Fruit fly (Drosophila melanogaster) whole organism, wandering third instar larva: ENCODE measurements around the gene CG4022.

Source experiments
- Abd-B ChIP-seq: fragments of >200 bp; optimal IDR thresholded peaks from 2 replicates; lab custom pipeline; 2017; ENCODE audit warnings: missing biosample characterization, missing genetic modification characterization
- CG32264 ChIP-seq: fragments of 200-800 bp; sonication (Bioruptor generic); optimal IDR thresholded peaks from 2 replicates; lab custom pipeline; 2016; ENCODE audit warnings: missing biosample characterization, missing genetic modification characterization
- CrebA ChIP-seq: fragments of 200-800 bp; sonication (Bioruptor generic); optimal IDR thresholded peaks from 2 replicates; lab custom pipeline; 2016; ENCODE audit warnings: missing biosample characterization, mild to moderate bottlenecking, missing genetic modification characterization, borderline replicate concordance
- Dfd ChIP-seq: fragments of >200 bp; optimal IDR thresholded peaks from 2 replicates; lab custom pipeline; 2017; ENCODE audit warnings: missing biosample characterization, missing genetic modification characterization
- Dif ChIP-seq: fragments of 200-275, 200-300 bp; sonication (Bioruptor generic); optimal IDR thresholded peaks from 2 replicates; lab custom pipeline; 2018; ENCODE audit warnings: missing biosample characterization, missing genetic modification characterization; ENCODE audit not compliant: partially characterized antibody
- HLH106 ChIP-seq: fragments of 200-800 bp; optimal IDR thresholded peaks from 3 replicates; lab custom pipeline; 2019; ENCODE audit warnings: missing biosample characterization, mild to moderate bottlenecking, missing genetic modification characterization, moderate library complexity
- Hnf4 ChIP-seq: fragments of 200-800 bp; sonication (Bioruptor generic); optimal IDR thresholded peaks from 2 replicates; lab custom pipeline; 2016; ENCODE audit warnings: missing biosample characterization, mild to moderate bottlenecking, missing genetic modification characterization
- Hr83 ChIP-seq: fragments of 200-300 bp; sonication (Bioruptor generic); optimal IDR thresholded peaks from 2 replicates; lab custom pipeline; 2016; ENCODE audit warnings: missing biosample characterization, mild to moderate bottlenecking, missing genetic modification characterization, moderate library complexity; ENCODE audit not compliant: poor library complexity, severe bottlenecking
- Jra ChIP-seq: sonication (Bioruptor generic); optimal IDR thresholded peaks from 2 replicates; lab custom pipeline; 2016; ENCODE audit warnings: missing biosample characterization, missing genetic modification characterization
- Myc ChIP-seq: fragments of >200 bp; optimal IDR thresholded peaks from 2 replicates; lab custom pipeline; 2017
- OdsH ChIP-seq: fragments of 200-800 bp; sonication (Bioruptor generic); optimal IDR thresholded peaks from 2 replicates; lab custom pipeline; 2016; ENCODE audit warnings: missing biosample characterization, mild to moderate bottlenecking, missing genetic modification characterization
- Rel ChIP-seq, 2 experiments: fragments of 200-800 bp; sonication (Bioruptor generic) in 1 of 2; optimal IDR thresholded peaks; 2 replicates in 1 of 2; 3 replicates in 1 of 2; lab custom pipeline; 2016 to 2019; ENCODE audit warnings: mild to moderate bottlenecking in 2 of 2, missing biosample characterization in 2 of 2, missing genetic modification characterization in 2 of 2, moderate library complexity in 1 of 2
- Sp1 ChIP-seq: fragments of 200-800 bp; sonication (Bioruptor generic); optimal IDR thresholded peaks from 3 replicates; lab custom pipeline; 2019; ENCODE audit warnings: missing biosample characterization, mild to moderate bottlenecking, missing genetic modification characterization, moderate library complexity
- br ChIP-seq: fragments of 200-800 bp; sonication (Bioruptor generic); optimal IDR thresholded peaks from 2 replicates; lab custom pipeline; 2016; ENCODE audit warnings: missing biosample characterization, missing genetic modification characterization
- dmrt93B ChIP-seq: fragments of 200-800 bp; sonication (Bioruptor generic); optimal IDR thresholded peaks from 2 replicates; lab custom pipeline; 2018; ENCODE audit warnings: missing biosample characterization, mild to moderate bottlenecking, missing genetic modification characterization
- dsf ChIP-seq: sonication (Bioruptor generic); optimal IDR thresholded peaks from 2 replicates; lab custom pipeline; 2016; ENCODE audit warnings: missing biosample characterization, missing genetic modification characterization, borderline replicate concordance
- ey ChIP-seq: fragments of 200-800 bp; sonication (Bioruptor generic); optimal IDR thresholded peaks from 2 replicates; lab custom pipeline; 2016; ENCODE audit warnings: missing biosample characterization, missing genetic modification characterization
- foxo ChIP-seq, 2 experiments: fragments of 200-800 bp; sonication (Bioruptor generic); optimal IDR thresholded peaks; 2 replicates in 1 of 2; 3 replicates in 1 of 2; lab custom pipeline; 2016 to 2017; ENCODE audit warnings: missing biosample characterization in 2 of 2, missing genetic modification characterization in 2 of 2
- fru ChIP-seq: fragments of 200-800 bp; sonication (Bioruptor generic); optimal IDR thresholded peaks from 3 replicates; lab custom pipeline; 2016; ENCODE audit warnings: missing biosample characterization, mild to moderate bottlenecking, missing genetic modification characterization
- h ChIP-seq: fragments of 200-800 bp; sonication (Bioruptor generic); optimal IDR thresholded peaks from 3 replicates; lab custom pipeline; 2016; ENCODE audit warnings: missing biosample characterization, mild to moderate bottlenecking, missing genetic modification characterization
- lola ChIP-seq: fragments of >200 bp; optimal IDR thresholded peaks from 2 replicates; lab custom pipeline; 2017; ENCODE audit warnings: missing biosample characterization, missing genetic modification characterization
- pan ChIP-seq: fragments of >200 bp; optimal IDR thresholded peaks from 2 replicates; lab custom pipeline; 2017
- psq ChIP-seq: fragments of 200-800 bp; sonication (Bioruptor generic); optimal IDR thresholded peaks from 3 replicates; lab custom pipeline; 2017; ENCODE audit warnings: missing biosample characterization, mild to moderate bottlenecking, missing genetic modification characterization, moderate library complexity
- rgr ChIP-seq: fragments of 200-800 bp; sonication (Bioruptor generic); optimal IDR thresholded peaks from 3 replicates; lab custom pipeline; 2016; ENCODE audit warnings: missing biosample characterization, mild to moderate bottlenecking, missing genetic modification characterization
- sage ChIP-seq: fragments of 200-800 bp; sonication (Bioruptor generic); optimal IDR thresholded peaks from 2 replicates; lab custom pipeline; 2016; ENCODE audit warnings: missing biosample characterization, mild to moderate bottlenecking, missing genetic modification characterization
- sv ChIP-seq: fragments of 200-800 bp; sonication (Bioruptor generic); optimal IDR thresholded peaks from 3 replicates; lab custom pipeline; 2016; ENCODE audit warnings: missing biosample characterization, missing genetic modification characterization
- woc ChIP-seq: sonication (Bioruptor generic); optimal IDR thresholded peaks from 2 replicates; lab custom pipeline; 2016; ENCODE audit warnings: missing biosample characterization, mild to moderate bottlenecking, missing genetic modification characterization

CG4022 gene

dm6 chr3L:9438858-9439257 is 28.2 kb upstream of the CG4022 start:
- peak; percentile 78 for TF ChIP-seq Dfd
- TF ChIP-seq Dif (GFP tag; lab: Kevin White, UChicago): no peak
- TF ChIP-seq lola (GFP tag; lab: Kevin White, UChicago): no peak
- TF ChIP-seq Rel (GFP tag; optimal IDR thresholded peaks at IDR 0.05; lab: Kevin White, UChicago): no peak
- no peak for TF ChIP-seq Rel (tag; optimal IDR thresholded peaks at IDR 0.05; lab: Kevin White, UChicago)

- TF ChIP-seq Rel (GFP tag; optimal IDR thresholded peaks at IDR 0.05; lab: Kevin White, UChicago) (no peak), Rel (tag; optimal IDR thresholded peaks at IDR 0.05; lab: Kevin White, UChicago) (peak; percentile 73), h (peak; percentile 4), pan (lab: Kevin White, UChicago) (no peak), rgr (GFP tag; lab: Kevin White, UChicago) (no peak)
These were observed 25.2 kb upstream of the CG4022 start for dm6 chr3L:9435831-9436230.

dm6 chr3L:9435315-9435714 is 24.7 kb upstream of the CG4022 start, which contains the start of gene CG42526:
CG42526 (minus strand) TSS chr3L:9435399.
- TF ChIP-seq HLH106 (tag; lab: Kevin White, UChicago): peak; percentile 23
- peak; percentile 13 for TF ChIP-seq Sp1 (GFP tag; lab: Kevin White, UChicago)
- peak; percentile 59 for TF ChIP-seq Jra (GFP tag; lab: Kevin White, UChicago)
- TF ChIP-seq dmrt93B: no peak
- peak; percentile 65 for TF ChIP-seq ey (GFP tag; lab: Kevin White, UChicago)
- peak; percentile 56 for TF ChIP-seq h
- TF ChIP-seq Abd-B: no peak
- peak; percentile 37 for TF ChIP-seq psq
- peak; percentile 74 for TF ChIP-seq Hnf4 (GFP tag; lab: Kevin White, UChicago)
- TF ChIP-seq foxo (GFP tag; optimal IDR thresholded peaks at IDR 0.05; lab: Kevin White, UChicago): peak; percentile 38 to 82
- peak; percentile 70 for TF ChIP-seq rgr (GFP tag; lab: Kevin White, UChicago)
- TF ChIP-seq Dif (GFP tag; lab: Kevin White, UChicago): no peak
- peak; percentile 53 for TF ChIP-seq sv (GFP tag; lab: Kevin White, UChicago)
- TF ChIP-seq CG32264 (GFP tag; lab: Kevin White, UChicago): peak; percentile 26
- TF ChIP-seq Hr83: peak; percentile 73
- peak; percentile 55 for TF ChIP-seq br (GFP tag; lab: Kevin White, UChicago)
- TF ChIP-seq fru (GFP tag; lab: Kevin White, UChicago): peak; percentile 50
- TF ChIP-seq Rel (GFP tag; optimal IDR thresholded peaks at IDR 0.05; lab: Kevin White, UChicago): no peak
- TF ChIP-seq Rel (tag; optimal IDR thresholded peaks at IDR 0.05; lab: Kevin White, UChicago): peak; percentile 26
- peak; percentile 31 for TF ChIP-seq sage (GFP tag; lab: Kevin White, UChicago)
- no peak for TF ChIP-seq dsf (GFP tag; lab: Kevin White, UChicago)
- TF ChIP-seq OdsH (GFP tag; lab: Kevin White, UChicago): peak; percentile 65
- no peak for TF ChIP-seq Dfd

- TF ChIP-seq Abd-B: no peak
- no peak for TF ChIP-seq fru (GFP tag; lab: Kevin White, UChicago)
These were observed 22.4 kb upstream of the CG4022 start for dm6 chr3L:9432810-9433587.

dm6 chr3L:9431848-9432623 is 21.4 kb upstream of the CG4022 start:
- TF ChIP-seq CrebA (GFP tag; lab: Kevin White, UChicago) (no peak), Dif (GFP tag; lab: Kevin White, UChicago) (peak; percentile 7)

- no peak for TF ChIP-seq Myc (lab: Kevin White, UChicago)
- TF ChIP-seq Dfd: no peak
- no peak for TF ChIP-seq Abd-B
- TF ChIP-seq CG32264 (GFP tag; lab: Kevin White, UChicago): no peak
- no peak for TF ChIP-seq ey (GFP tag; lab: Kevin White, UChicago)
- TF ChIP-seq OdsH (GFP tag; lab: Kevin White, UChicago): no peak
- no peak for TF ChIP-seq dsf (GFP tag; lab: Kevin White, UChicago)
- TF ChIP-seq foxo (GFP tag; optimal IDR thresholded peaks at IDR 0.05; lab: Kevin White, UChicago): no peak
- no peak for TF ChIP-seq woc (GFP tag; lab: Kevin White, UChicago)
- TF ChIP-seq fru (GFP tag; lab: Kevin White, UChicago): no peak
- TF ChIP-seq CrebA (GFP tag; lab: Kevin White, UChicago): no peak
- TF ChIP-seq lola (GFP tag; lab: Kevin White, UChicago): no peak
- no peak for TF ChIP-seq Dif (GFP tag; lab: Kevin White, UChicago)
- TF ChIP-seq pan (lab: Kevin White, UChicago): no peak
These were observed 19.9 kb upstream of the CG4022 start for dm6 chr3L:9430608-9430952.
